Worm (Caenorhabditis elegans) whole organism, young adult: Measurements from ENCODE around the gene F44A2.5.

Experiments used
- B0035.1 ChIP-seq: sonication (generic microtip); optimal IDR thresholded peaks from 2 replicates; lab custom pipeline; 2016; ENCODE audit warnings: missing genetic modification characterization, mild to moderate bottlenecking, missing compliant biosample characterization, missing genotype, missing genetic modification reagents
- B0261.1 ChIP-seq: sonication (generic microtip); optimal IDR thresholded peaks from 2 replicates; lab custom pipeline; 2016; ENCODE audit warnings: mild to moderate bottlenecking, missing genetic modification characterization, moderate library complexity, missing compliant biosample characterization
- B0336.3 ChIP-seq: fragments of 200-800 bp; sonication (Bioruptor generic); IDR thresholded peaks from 2 replicates; pipeline ENCODE4 v1.3.6; 2022; ENCODE audit warnings: missing genetic modification characterization, missing compliant biosample characterization
- F10E7.11 ChIP-seq: sonication (generic microtip); optimal IDR thresholded peaks from 2 replicates; lab custom pipeline; 2017; ENCODE audit warnings: mild to moderate bottlenecking, missing genetic modification characterization, moderate library complexity, missing compliant biosample characterization
- F22D6.2 ChIP-seq: sonication (generic microtip); optimal IDR thresholded peaks from 2 replicates; lab custom pipeline; 2016; ENCODE audit warnings: mild to moderate bottlenecking, missing genetic modification characterization, missing compliant biosample characterization
- F37B4.10 ChIP-seq: fragments of 200-800 bp; sonication (Bioruptor generic); IDR thresholded peaks from 2 replicates; pipeline ENCODE4 v1.3.6; 2022; ENCODE audit warnings: missing genetic modification characterization, missing compliant biosample characterization
- F39B2.1 ChIP-seq: fragments of 200-800 bp; sonication (Bioruptor generic); IDR thresholded peaks from 2 replicates; pipeline ENCODE4 v1.3.6; 2022; ENCODE audit warnings: missing genetic modification reagents, missing genetic modification characterization, missing compliant biosample characterization
- F49E8.2 ChIP-seq: sonication (generic microtip); optimal IDR thresholded peaks from 3 replicates; lab custom pipeline; 2017; ENCODE audit warnings: missing genetic modification characterization, mild to moderate bottlenecking, missing compliant biosample characterization, antibody characterized with exemption, moderate library complexity; ENCODE audit not compliant: insufficient read depth
- F52B5.7 ChIP-seq: sonication (generic microtip); optimal IDR thresholded peaks from 2 replicates; lab custom pipeline; 2016; ENCODE audit warnings: mild to moderate bottlenecking, missing genetic modification characterization, missing compliant biosample characterization
- F55B11.4 ChIP-seq: sonication (generic microtip); optimal IDR thresholded peaks from 2 replicates; lab custom pipeline; 2016; ENCODE audit warnings: missing compliant biosample characterization, missing genetic modification characterization, borderline replicate concordance; ENCODE audit not compliant: insufficient read depth
- K11D2.4 ChIP-seq: fragments of 200-800 bp; sonication (Bioruptor generic); IDR thresholded peaks from 2 replicates; pipeline ENCODE4 v1.3.6; 2022; ENCODE audit warnings: missing genetic modification reagents, missing genetic modification characterization, missing compliant biosample characterization
- K12H6.12 ChIP-seq: fragments of 200-800 bp; sonication (Bioruptor generic); optimal IDR thresholded peaks from 2 replicates; lab custom pipeline; 2018; ENCODE audit warnings: mild to moderate bottlenecking, missing genetic modification characterization, missing compliant biosample characterization
- T07F8.4 ChIP-seq: sonication (generic microtip); optimal IDR thresholded peaks from 2 replicates; lab custom pipeline; 2016; ENCODE audit warnings: mild to moderate bottlenecking, missing genetic modification characterization, moderate library complexity, missing compliant biosample characterization
- Y79H2A.3 ChIP-seq: fragments of 200-800 bp; sonication (Bioruptor generic); conservative IDR thresholded peaks from 2 replicates; pipeline ENCODE4 v1.3.6; 2022; ENCODE audit warnings: missing genetic modification reagents, missing genetic modification characterization, missing compliant biosample characterization
- ama-1 ChIP-seq, 3 experiments: fragments of 150-350 bp in 1 of 3; sonication (generic microtip) in 2 of 3; optimal IDR thresholded peaks; 2 replicates each; lab custom pipeline; 2014 to 2018; ENCODE audit warnings: missing biosample characterization in 2 of 3, missing genetic modification characterization in 2 of 3, missing genetic modification reagents in 2 of 3
- aptf-3 ChIP-seq: fragments of 200-800 bp; sonication (Bioruptor generic); IDR thresholded peaks from 2 replicates; pipeline ENCODE4 v1.3.6; 2022; ENCODE audit warnings: missing genetic modification characterization, missing compliant biosample characterization
- attf-3 ChIP-seq: fragments of 200-800 bp; sonication (Bioruptor generic); conservative IDR thresholded peaks from 2 replicates; pipeline ENCODE4 v1.3.6; 2022; ENCODE audit warnings: missing genetic modification reagents, missing genetic modification characterization, missing compliant biosample characterization
- attf-6 ChIP-seq: fragments of 200-800 bp; sonication (Bioruptor generic); IDR thresholded peaks from 2 replicates; pipeline ENCODE4 v1.3.6; 2022; ENCODE audit warnings: missing genetic modification reagents, missing genetic modification characterization, missing compliant biosample characterization
- bed-1 ChIP-seq: fragments of 200-800 bp; sonication (Bioruptor generic); IDR thresholded peaks from 2 replicates; pipeline ENCODE4 v1.3.6; 2022; ENCODE audit warnings: missing genetic modification reagents, missing genetic modification characterization, missing compliant biosample characterization
- bed-2 ChIP-seq: fragments of 200-800 bp; sonication (Bioruptor generic); IDR thresholded peaks from 2 replicates; pipeline ENCODE4 v1.3.6; 2022; ENCODE audit warnings: missing genetic modification reagents, missing genetic modification characterization, missing compliant biosample characterization
- ccch-3 ChIP-seq: fragments of 200-800 bp; sonication (Bioruptor generic); optimal IDR thresholded peaks from 2 replicates; lab custom pipeline; 2018; ENCODE audit warnings: mild to moderate bottlenecking, missing genetic modification characterization, missing compliant biosample characterization
- ceh-91 ChIP-seq: fragments of 200-800 bp; sonication (Bioruptor generic); IDR thresholded peaks from 2 replicates; pipeline ENCODE4 v1.3.6; 2022; ENCODE audit warnings: missing genetic modification reagents, missing genetic modification characterization, missing compliant biosample characterization
- die-1 ChIP-seq: sonication (generic microtip); optimal IDR thresholded peaks from 2 replicates; lab custom pipeline; 2016; ENCODE audit warnings: missing genotype, mild to moderate bottlenecking, missing genetic modification characterization, missing compliant biosample characterization
- dox-1 ChIP-seq: fragments of 200-800 bp; sonication (Bioruptor generic); IDR thresholded peaks from 2 replicates; pipeline ENCODE4 v1.3.6; 2022; ENCODE audit warnings: missing genetic modification reagents, missing genetic modification characterization, missing compliant biosample characterization
- egl-44 ChIP-seq: fragments of 200-800 bp; sonication (Bioruptor generic); IDR thresholded peaks from 2 replicates; pipeline ENCODE4 v1.3.6; 2022; ENCODE audit warnings: missing genetic modification reagents, missing genetic modification characterization, missing compliant biosample characterization
- egrh-3 ChIP-seq: fragments of 200-800 bp; sonication (Bioruptor generic); IDR thresholded peaks from 2 replicates; pipeline ENCODE4 v1.3.6; 2022; ENCODE audit warnings: missing genetic modification reagents, missing genetic modification characterization, missing compliant biosample characterization
- ekl-4 ChIP-seq: fragments of 200-800 bp; sonication (Bioruptor generic); IDR thresholded peaks from 2 replicates; pipeline ENCODE4 v1.3.6; 2022; ENCODE audit warnings: missing genetic modification reagents, missing genetic modification characterization, missing compliant biosample characterization
- fkh-3 ChIP-seq: sonication (generic microtip); optimal IDR thresholded peaks from 2 replicates; lab custom pipeline; 2016; ENCODE audit warnings: mild to moderate bottlenecking, missing genetic modification characterization, missing compliant biosample characterization
- gei-17 ChIP-seq: fragments of 200-800 bp; sonication (Bioruptor generic); optimal IDR thresholded peaks from 2 replicates; lab custom pipeline; 2018; ENCODE audit warnings: mild to moderate bottlenecking, missing genetic modification characterization, missing compliant biosample characterization
- hlh-12 ChIP-seq: sonication (generic microtip); optimal IDR thresholded peaks from 2 replicates; lab custom pipeline; 2016; ENCODE audit warnings: missing genetic modification characterization, missing compliant biosample characterization
- hlh-26 ChIP-seq: fragments of 200-800 bp; sonication (Bioruptor generic); conservative IDR thresholded peaks from 2 replicates; pipeline ENCODE4 v1.3.6; 2022; ENCODE audit warnings: missing genetic modification reagents, missing genetic modification characterization, missing compliant biosample characterization
- hsf-1 ChIP-seq: fragments of 200-800 bp; sonication (Bioruptor generic); IDR thresholded peaks from 2 replicates; pipeline ENCODE4 v1.3.6; 2022; ENCODE audit warnings: missing genetic modification reagents, missing genetic modification characterization, missing compliant biosample characterization
- lin-35 ChIP-seq, 3 experiments: fragments of 150-350 bp in 2 of 3; sonication (generic microtip) in 1 of 3; optimal IDR thresholded peaks; 2 replicates each; lab custom pipeline; 2014 to 2018; ENCODE audit warnings: missing biosample characterization in 3 of 3, missing genetic modification characterization in 3 of 3, missing genetic modification reagents in 3 of 3
- lin-54 ChIP-seq: fragments of 200-800 bp; sonication (Bioruptor generic); optimal IDR thresholded peaks from 2 replicates; lab custom pipeline; 2018; ENCODE audit warnings: mild to moderate bottlenecking, missing genetic modification characterization, missing compliant biosample characterization
- lir-1 ChIP-seq: fragments of 200-800 bp; sonication (Bioruptor generic); conservative IDR thresholded peaks from 2 replicates; pipeline ENCODE4 v1.3.6; 2022; ENCODE audit warnings: missing genetic modification reagents, missing genetic modification characterization, missing compliant biosample characterization
- madf-3 ChIP-seq: fragments of 200-800 bp; sonication (Bioruptor generic); IDR thresholded peaks from 2 replicates; pipeline ENCODE4 v1.3.6; 2022; ENCODE audit warnings: missing genetic modification reagents, missing genetic modification characterization, missing compliant biosample characterization
- madf-8 ChIP-seq: fragments of 200-800 bp; sonication (Bioruptor generic); conservative IDR thresholded peaks from 2 replicates; pipeline ENCODE4 v1.3.6; 2022; ENCODE audit warnings: missing genetic modification reagents, missing genetic modification characterization, missing compliant biosample characterization
- mxl-1 ChIP-seq: sonication (generic microtip); optimal IDR thresholded peaks from 2 replicates; lab custom pipeline; 2016; ENCODE audit warnings: missing genetic modification characterization, missing compliant biosample characterization
- nfya-2 ChIP-seq: fragments of 200-800 bp; sonication (Bioruptor generic); IDR thresholded peaks from 2 replicates; pipeline ENCODE4 v1.3.6; 2022; ENCODE audit warnings: missing genetic modification reagents, missing genetic modification characterization, missing compliant biosample characterization
- nhr-120 ChIP-seq: fragments of 200-800 bp; sonication (Bioruptor generic); IDR thresholded peaks from 2 replicates; pipeline ENCODE4 v1.3.6; 2022; ENCODE audit warnings: missing genetic modification characterization, missing compliant biosample characterization
- nhr-179 ChIP-seq: sonication (generic microtip); optimal IDR thresholded peaks from 2 replicates; lab custom pipeline; 2016; ENCODE audit warnings: mild to moderate bottlenecking, missing genetic modification characterization, missing compliant biosample characterization
- rcor-1 ChIP-seq: fragments of 200-800 bp; sonication (Bioruptor generic); IDR thresholded peaks from 2 replicates; pipeline ENCODE4 v1.3.6; 2022; ENCODE audit warnings: missing genetic modification reagents, missing genetic modification characterization, missing compliant biosample characterization
- snpc-3.4 ChIP-seq: sonication (generic microtip); optimal IDR thresholded peaks from 2 replicates; lab custom pipeline; 2017; ENCODE audit warnings: missing genetic modification characterization, mild to moderate bottlenecking, missing compliant biosample characterization, antibody characterized with exemption, moderate library complexity, missing genotype, missing genetic modification reagents
- tbx-9 ChIP-seq: sonication (generic microtip); optimal IDR thresholded peaks from 2 replicates; lab custom pipeline; 2016; ENCODE audit warnings: borderline replicate concordance, missing genetic modification characterization, inconsistent platforms, missing compliant biosample characterization
- unc-130 ChIP-seq: sonication (generic microtip); optimal IDR thresholded peaks from 2 replicates; lab custom pipeline; 2016; ENCODE audit warnings: missing genetic modification reagents, missing genetic modification characterization, missing compliant biosample characterization
- zfh-2 ChIP-seq: fragments of 200-800 bp; sonication (Bioruptor generic); conservative IDR thresholded peaks from 2 replicates; pipeline ENCODE4 v1.3.6; 2022; ENCODE audit warnings: missing genetic modification reagents, missing genetic modification characterization, missing compliant biosample characterization
- ztf-26 ChIP-seq: sonication (generic microtip); optimal IDR thresholded peaks from 2 replicates; lab custom pipeline; 2017; ENCODE audit warnings: missing genetic modification characterization, missing compliant biosample characterization
- ztf-6 ChIP-seq: fragments of 200-800 bp; sonication (Bioruptor generic); IDR thresholded peaks from 2 replicates; pipeline ENCODE4 v1.3.6; 2022; ENCODE audit warnings: missing genetic modification reagents, missing genetic modification characterization, missing compliant biosample characterization

F44A2.5 gene

DNA sequence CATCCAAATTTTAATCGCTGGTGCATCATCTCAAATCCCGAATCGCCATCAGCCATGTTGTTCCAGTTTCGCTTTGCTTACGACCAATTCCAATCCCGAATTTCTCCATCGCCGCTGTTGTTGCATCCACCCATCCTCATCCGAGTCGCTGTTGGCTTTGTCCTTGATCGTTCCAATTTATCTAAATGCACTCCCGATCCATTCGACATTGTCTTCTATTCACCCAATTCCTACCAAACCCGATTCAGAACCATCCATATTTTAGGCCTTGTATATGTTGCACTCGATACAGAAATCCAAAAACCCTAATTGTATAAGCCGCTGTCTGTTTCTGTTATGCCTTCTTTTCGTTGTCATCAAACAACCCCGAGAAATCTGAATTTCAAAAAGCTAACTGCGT lies 42.9 kb downstream of the F44A2.5 start (continued):
- TF ChIP-seq bed-1: 0 out of 2 replicates have a peak, but pooled peaks have one; percentile 23
- TF ChIP-seq lir-1 (GFP tag; lab: Robert Waterston, UW): no peak
- TF ChIP-seq ztf-26 (tag; lab: Kevin White, UChicago): no peak
- TF ChIP-seq unc-130 (GFP tag; lab: Kevin White, UChicago): no peak
- peak; percentile 23 for TF ChIP-seq mxl-1 (tag; lab: Kevin White, UChicago)
- TF ChIP-seq B0035.1 (tag; lab: Kevin White, UChicago): no peak
- TF ChIP-seq hlh-12 (tag; lab: Kevin White, UChicago): no peak
- no peak for TF ChIP-seq madf-8 (GFP tag; lab: Robert Waterston, UW)
- 0 out of 2 replicates have a peak, but pooled peaks have one; percentile 11 for TF ChIP-seq aptf-3 (GFP tag; lab: Robert Waterston, UW)
- TF ChIP-seq madf-3 (GFP tag; lab: Robert Waterston, UW): peak; percentile 80
- no peak; the same call in 1 of the 2 replicates for TF ChIP-seq rcor-1
- TF ChIP-seq lin-35 (GFP tag; optimal IDR thresholded peaks at IDR 0.05; lab: Kevin White, UChicago): peak in 1 of 3 experiments; percentile 49
- TF ChIP-seq attf-6 (GFP tag; lab: Robert Waterston, UW): 0 out of 2 replicates have a peak, but pooled peaks have one; percentile 42
- no peak for TF ChIP-seq gei-17 (GFP tag; lab: Kevin White, UChicago)
- no peak for TF ChIP-seq ztf-6 (GFP tag; lab: Robert Waterston, UW)
- peak; percentile 81 for TF ChIP-seq nfya-2 (GFP tag; lab: Robert Waterston, UW)
- peak; percentile 59; the same call in 1 of the 2 replicates for TF ChIP-seq hsf-1 (GFP tag; lab: Robert Waterston, UW)
- peak; percentile 8 for TF ChIP-seq K12H6.12 (tag; lab: Kevin White, UChicago)
- peak; percentile 58; the same call in 1 of the 2 replicates for TF ChIP-seq dox-1
- TF ChIP-seq T07F8.4 (tag; lab: Kevin White, UChicago): no peak
- TF ChIP-seq F37B4.10 (GFP tag; lab: Robert Waterston, UW): peak; percentile 94
- no peak for TF ChIP-seq bed-2
- no peak for TF ChIP-seq ccch-3 (GFP tag; lab: Kevin White, UChicago)
- no peak for TF ChIP-seq F10E7.11
- TF ChIP-seq ama-1 (optimal IDR thresholded peaks at IDR 0.05; lab: Kevin White, UChicago): no peak
- TF ChIP-seq ama-1 (GFP tag; optimal IDR thresholded peaks at IDR 0.05; lab: Kevin White, UChicago): no peak
- TF ChIP-seq nhr-120 (GFP tag; lab: Robert Waterston, UW): 0 out of 2 replicates have a peak, but pooled peaks have one; percentile 43
- no peak for TF ChIP-seq hlh-26 (GFP tag; lab: Robert Waterston, UW)
- TF ChIP-seq zfh-2 (GFP tag; lab: Robert Waterston, UW): 0 out of 2 replicates have a peak, but pooled peaks have one; percentile 4
- no peak for TF ChIP-seq F22D6.2 (tag; lab: Kevin White, UChicago)
- peak; percentile 92 for TF ChIP-seq Y79H2A.3 (GFP tag; lab: Robert Waterston, UW)
- TF ChIP-seq attf-3 (GFP tag; lab: Robert Waterston, UW): 0 out of 2 replicates have a peak, but pooled peaks have one; percentile 13
- TF ChIP-seq fkh-3 (tag; lab: Kevin White, UChicago): no peak
- TF ChIP-seq F39B2.1 (GFP tag; lab: Robert Waterston, UW): peak; percentile 50; the same call in 1 of the 2 replicates
- no peak for TF ChIP-seq egrh-3 (GFP tag; lab: Robert Waterston, UW)
- no peak for TF ChIP-seq B0261.1
- no peak for TF ChIP-seq die-1 (tag; lab: Kevin White, UChicago)
- TF ChIP-seq tbx-9 (tag; lab: Kevin White, UChicago): no peak
- no peak for TF ChIP-seq F55B11.4 (tag; lab: Kevin White, UChicago)
- no peak for TF ChIP-seq F52B5.7
- no peak for TF ChIP-seq lin-54
- TF ChIP-seq nhr-179 (tag; lab: Kevin White, UChicago): no peak
- peak; percentile 37 for TF ChIP-seq F49E8.2 (tag; lab: Kevin White, UChicago)
- TF ChIP-seq ceh-91: peak; percentile 59; the same call in 1 of the 2 replicates
- peak; percentile 72; the same call in 1 of the 2 replicates for TF ChIP-seq egl-44 (GFP tag; lab: Robert Waterston, UW)
- TF ChIP-seq B0336.3 (GFP tag; lab: Robert Waterston, UW): peak; percentile 52
- no peak for TF ChIP-seq snpc-3.4 (tag; lab: Kevin White, UChicago)
- TF ChIP-seq ekl-4 (GFP tag; lab: Robert Waterston, UW): peak; percentile 75
- peak; percentile 87 for TF ChIP-seq K11D2.4 (GFP tag; lab: Robert Waterston, UW)
